ENCODE assay signal across 1 fruit fly cellular context in genomic region chr4:1051271-1051670, dm6.
A peak's percentile ranks its signal among the peaks of the same experiment; 100 is the strongest.
TF ChIP-seq lines count a peak whose summit lies in the region.

No protein-coding gene starts in this region.

TF ChIP-seq in whole organism, embryonic, 481 proteins besides CTCF, POLR2A, EP300 and RAD21 (continued from another document):
- TF ChIP-seq ap (GFP tag; IDR thresholded peaks at IDR 0.05; lab: Robert Waterston, UW), result no peak
- peak; percentile 97 for TF ChIP-seq ssp (GFP tag; IDR thresholded peaks at IDR 0.05; lab: Robert Waterston, UW)
- TF ChIP-seq CG4854 (GFP tag; optimal IDR thresholded peaks at IDR 0.05; lab: Kevin White, UChicago), result no peak
- no peak for TF ChIP-seq Ssrp (tag; optimal IDR thresholded peaks at IDR 0.05; lab: Kevin White, UChicago)
- TF ChIP-seq Dip2 (GFP tag; IDR thresholded peaks at IDR 0.05; lab: Robert Waterston, UW), result no peak
- TF ChIP-seq abd-A (tag; optimal IDR thresholded peaks at IDR 0.05; lab: Kevin White, UChicago), result no peak
- no peak for TF ChIP-seq Optix (GFP tag; IDR thresholded peaks at IDR 0.05; lab: Robert Waterston, UW)
- TF ChIP-seq dm (GFP tag; optimal IDR thresholded peaks at IDR 0.05; lab: Kevin White, UChicago), result peak; percentile 32
- TF ChIP-seq CG30020 (tag; optimal IDR thresholded peaks at IDR 0.05; lab: Kevin White, UChicago), result peak; percentile 100
- peak; percentile 75 for TF ChIP-seq pzg (GFP tag; optimal IDR thresholded peaks at IDR 0.05; lab: Kevin White, UChicago)
- no peak for TF ChIP-seq Dll (GFP tag; IDR thresholded peaks at IDR 0.05; lab: Robert Waterston, UW; ENCODE audit: partially characterized antibody)
- no peak for TF ChIP-seq CG13624 (GFP tag; optimal IDR thresholded peaks at IDR 0.05; lab: Kevin White, UChicago)
- TF ChIP-seq sqz (GFP tag; optimal IDR thresholded peaks at IDR 0.05; lab: Kevin White, UChicago), result no peak
- no peak for TF ChIP-seq sisA (GFP tag; IDR thresholded peaks at IDR 0.05; lab: Robert Waterston, UW)
- TF ChIP-seq CG4360 (GFP tag; IDR thresholded peaks at IDR 0.05; lab: Robert Waterston, UW), result no peak; the same call in 1 of the 2 replicates
- peak; percentile 17 for TF ChIP-seq Xbp1 (GFP tag; optimal IDR thresholded peaks at IDR 0.05; lab: Kevin White, UChicago)
- TF ChIP-seq CG4617 (GFP tag; optimal IDR thresholded peaks at IDR 0.05; lab: Kevin White, UChicago; ENCODE audit: borderline replicate concordance), result peak; percentile 74
- TF ChIP-seq CG11723 (GFP tag; optimal IDR thresholded peaks at IDR 0.05; lab: Kevin White, UChicago), result peak; percentile 99
- no peak for TF ChIP-seq cato (GFP tag; optimal IDR thresholded peaks at IDR 0.05; lab: Kevin White, UChicago; ENCODE audit: borderline replicate concordance)
- TF ChIP-seq CG10654 (GFP tag; optimal IDR thresholded peaks at IDR 0.05; lab: Kevin White, UChicago), result no peak
- TF ChIP-seq eve (GFP tag; optimal IDR thresholded peaks at IDR 0.05; lab: Kevin White, UChicago), result no peak
- no peak for TF ChIP-seq Nf-YA (GFP tag; IDR thresholded peaks at IDR 0.05; lab: Robert Waterston, UW)
- no peak for TF ChIP-seq CG31224 (GFP tag; IDR thresholded peaks at IDR 0.05; lab: Robert Waterston, UW)
- TF ChIP-seq CG17802 (tag; optimal IDR thresholded peaks at IDR 0.05; lab: Kevin White, UChicago), result peak; percentile 99
- TF ChIP-seq sob (GFP tag; IDR thresholded peaks at IDR 0.05; lab: Robert Waterston, UW), result no peak; the same call in 1 of the 2 replicates
- TF ChIP-seq CG3163 (GFP tag; optimal IDR thresholded peaks at IDR 0.05; lab: Kevin White, UChicago), result no peak
- TF ChIP-seq pnt (GFP tag; optimal IDR thresholded peaks at IDR 0.05; lab: Kevin White, UChicago), result no peak
- no peak for TF ChIP-seq sc (optimal IDR thresholded peaks at IDR 0.05; lab: Kevin White, UChicago)
- TF ChIP-seq sc (GFP tag; optimal IDR thresholded peaks at IDR 0.05; lab: Kevin White, UChicago), result peak; percentile 1
- TF ChIP-seq Opbp (GFP tag; IDR thresholded peaks at IDR 0.05; lab: Robert Waterston, UW; ENCODE audit: partially characterized antibody), result no peak
- peak; percentile 37 for TF ChIP-seq YL-1 (GFP tag; optimal IDR thresholded peaks at IDR 0.05; lab: Kevin White, UChicago)
- TF ChIP-seq phol (tag; optimal IDR thresholded peaks at IDR 0.05; lab: Kevin White, UChicago), result peak; percentile 58
- peak; percentile 82 for TF ChIP-seq CG7357 (GFP tag; IDR thresholded peaks at IDR 0.05; lab: Robert Waterston, UW)
- no peak for TF ChIP-seq CG5180 (GFP tag; optimal IDR thresholded peaks at IDR 0.05; lab: Kevin White, UChicago)
- no peak for TF ChIP-seq gcm (GFP tag; optimal IDR thresholded peaks at IDR 0.05; lab: Kevin White, UChicago)
- no peak for TF ChIP-seq Oaz (GFP tag; IDR thresholded peaks at IDR 0.05; lab: Robert Waterston, UW)
- TF ChIP-seq CG10267 (tag; optimal IDR thresholded peaks at IDR 0.05; lab: Kevin White, UChicago), result peak; percentile 16
- TF ChIP-seq fru (optimal IDR thresholded peaks at IDR 0.05; lab: Kevin White, UChicago), result no peak
- peak; percentile 12 for TF ChIP-seq CHES-1-like (GFP tag; optimal IDR thresholded peaks at IDR 0.05; lab: Kevin White, UChicago)
- TF ChIP-seq CG2712 (tag; optimal IDR thresholded peaks at IDR 0.05; lab: Kevin White, UChicago), result peak; percentile 42
- peak; percentile 65 for TF ChIP-seq BEAF-32 (GFP tag; optimal IDR thresholded peaks at IDR 0.05; lab: Kevin White, UChicago)
- TF ChIP-seq kni (GFP tag; optimal IDR thresholded peaks at IDR 0.05; lab: Kevin White, UChicago), result no peak
- TF ChIP-seq B-H2 (GFP tag; optimal IDR thresholded peaks at IDR 0.05; lab: Kevin White, UChicago), result no peak
- peak; percentile 33 for TF ChIP-seq zen (tag; optimal IDR thresholded peaks at IDR 0.05; lab: Kevin White, UChicago)
- no peak for TF ChIP-seq ttk (GFP tag; IDR thresholded peaks at IDR 0.05; lab: Robert Waterston, UW)
- TF ChIP-seq Lim3 (GFP tag; IDR thresholded peaks at IDR 0.05; lab: Robert Waterston, UW), result no peak
- no peak for TF ChIP-seq CG4404 (GFP tag; IDR thresholded peaks at IDR 0.05; lab: Robert Waterston, UW)
- TF ChIP-seq mam (GFP tag; optimal IDR thresholded peaks at IDR 0.05; lab: Kevin White, UChicago), result peak; percentile 39
- TF ChIP-seq CG6683 (GFP tag; optimal IDR thresholded peaks at IDR 0.05; lab: Kevin White, UChicago), result no peak
- TF ChIP-seq ranshi (GFP tag; IDR thresholded peaks at IDR 0.05; lab: Robert Waterston, UW), result no peak
- TF ChIP-seq yki (optimal IDR thresholded peaks at IDR 0.05; lab: Kevin White, UChicago), result no peak
- no peak for TF ChIP-seq ham (GFP tag; IDR thresholded peaks at IDR 0.05; lab: Robert Waterston, UW)
- TF ChIP-seq HmgZ (tag; optimal IDR thresholded peaks at IDR 0.05; lab: Kevin White, UChicago), result peak; percentile 50
- TF ChIP-seq CG8944 (GFP tag; optimal IDR thresholded peaks at IDR 0.05; lab: Kevin White, UChicago), result no peak
- TF ChIP-seq p53 (GFP tag; optimal IDR thresholded peaks at IDR 0.05; lab: Kevin White, UChicago), result peak; percentile 60
- peak; percentile 28 for TF ChIP-seq CG3995 (GFP tag; optimal IDR thresholded peaks at IDR 0.05; lab: Kevin White, UChicago)
- peak; percentile 51 for TF ChIP-seq CG17186 (GFP tag; optimal IDR thresholded peaks at IDR 0.05; lab: Kevin White, UChicago)
- peak; percentile 89 for TF ChIP-seq Sry-δ (GFP tag; optimal IDR thresholded peaks at IDR 0.05; lab: Kevin White, UChicago)
- TF ChIP-seq Dbx (GFP tag; IDR thresholded peaks at IDR 0.05; lab: Robert Waterston, UW), result no peak
- peak; percentile 57 for TF ChIP-seq CG2116 (GFP tag; optimal IDR thresholded peaks at IDR 0.05; lab: Kevin White, UChicago)
- no peak for TF ChIP-seq CG18476 (GFP tag; optimal IDR thresholded peaks at IDR 0.05; lab: Kevin White, UChicago)
- peak; percentile 71 for TF ChIP-seq CG10431 (GFP tag; optimal IDR thresholded peaks at IDR 0.05; lab: Kevin White, UChicago)
- peak; percentile 52 for TF ChIP-seq stwl (tag; optimal IDR thresholded peaks at IDR 0.05; lab: Kevin White, UChicago)
- TF ChIP-seq CG8290 (GFP tag; optimal IDR thresholded peaks at IDR 0.05; lab: Kevin White, UChicago), result peak; percentile 71
- peak; percentile 57 to 80 for TF ChIP-seq CG8290 (tag; optimal IDR thresholded peaks at IDR 0.05; lab: Kevin White, UChicago)
- no peak for TF ChIP-seq MTF-1 (GFP tag; optimal IDR thresholded peaks at IDR 0.05; lab: Kevin White, UChicago; ENCODE audit: borderline replicate concordance)
- peak; percentile 30 for TF ChIP-seq CG17912 (GFP tag; optimal IDR thresholded peaks at IDR 0.05; lab: Kevin White, UChicago)
- peak; percentile 25; the same call in 1 of the 2 replicates for TF ChIP-seq Bgb (GFP tag; IDR thresholded peaks at IDR 0.05; lab: Robert Waterston, UW; ENCODE audit: partially characterized antibody)
- TF ChIP-seq fu2 (GFP tag; optimal IDR thresholded peaks at IDR 0.05; lab: Kevin White, UChicago), result peak; percentile 8
- TF ChIP-seq Kr (GFP tag; optimal IDR thresholded peaks at IDR 0.05; lab: Kevin White, UChicago), result no peak
- no peak for TF ChIP-seq Fer2 (tag; optimal IDR thresholded peaks at IDR 0.05; lab: Kevin White, UChicago)
- no peak for TF ChIP-seq slp2 (GFP tag; optimal IDR thresholded peaks at IDR 0.05; lab: Kevin White, UChicago)
- TF ChIP-seq MESR4 (GFP tag; optimal IDR thresholded peaks at IDR 0.05; lab: Kevin White, UChicago), result peak; percentile 64
- TF ChIP-seq CG2120 (GFP tag; optimal IDR thresholded peaks at IDR 0.05; lab: Kevin White, UChicago), result peak; percentile 17
- peak; percentile 55 for TF ChIP-seq CG15601 (tag; optimal IDR thresholded peaks at IDR 0.05; lab: Kevin White, UChicago)
- no peak for TF ChIP-seq Gsc (GFP tag; IDR thresholded peaks at IDR 0.05; lab: Robert Waterston, UW)
- no peak for TF ChIP-seq Sry-β (GFP tag; optimal IDR thresholded peaks at IDR 0.05; lab: Kevin White, UChicago)
- no peak for TF ChIP-seq CG8765 (GFP tag; IDR thresholded peaks at IDR 0.05; lab: Robert Waterston, UW)
- TF ChIP-seq CG2889 (GFP tag; IDR thresholded peaks at IDR 0.05; lab: Robert Waterston, UW), result no peak
- TF ChIP-seq CG33557 (GFP tag; optimal IDR thresholded peaks at IDR 0.05; lab: Kevin White, UChicago), result peak; percentile 43
- TF ChIP-seq gfzf (GFP tag; optimal IDR thresholded peaks at IDR 0.05; lab: Kevin White, UChicago), result peak; percentile 41
- TF ChIP-seq dimm (GFP tag; IDR thresholded peaks at IDR 0.05; lab: Robert Waterston, UW), result no peak
- TF ChIP-seq CG12942 (GFP tag; optimal IDR thresholded peaks at IDR 0.05; lab: Kevin White, UChicago), result peak; percentile 22
- TF ChIP-seq pfk (GFP tag; optimal IDR thresholded peaks at IDR 0.05; lab: Kevin White, UChicago), result peak; percentile 82
- TF ChIP-seq CG12659 (GFP tag; optimal IDR thresholded peaks at IDR 0.05; lab: Kevin White, UChicago), result peak; percentile 59
- TF ChIP-seq CG7987 (GFP tag; optimal IDR thresholded peaks at IDR 0.05; lab: Kevin White, UChicago), result no peak
